Worm (Caenorhabditis elegans): ENCODE measurements around the gene C06G3.3.

C06G3.3 gene

DNA sequence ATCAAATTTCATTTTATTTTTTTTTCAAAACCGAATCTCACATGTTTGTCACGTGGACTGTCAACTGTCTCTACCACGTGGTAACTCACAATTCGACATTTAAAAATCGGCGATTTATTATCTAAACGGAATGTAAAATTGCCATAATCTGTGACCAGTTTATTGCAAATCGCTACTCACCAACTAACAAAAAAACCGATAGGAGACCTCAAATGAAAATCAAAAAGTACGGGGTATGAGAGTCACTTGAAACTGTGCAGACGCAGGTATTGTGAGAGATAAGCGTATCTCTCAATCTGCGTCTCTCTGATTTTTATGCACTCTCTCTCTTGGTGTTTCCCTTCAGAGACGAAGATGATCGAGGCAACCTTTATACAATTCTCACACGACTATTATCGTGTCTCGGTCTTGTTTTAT lies 11.8 kb downstream of the C06G3.3 start (continued):
- TF ChIP-seq sea-2 (GFP tag; IDR thresholded peaks at IDR 0.05) (no peak), lin-54 (GFP tag; optimal IDR thresholded peaks at IDR 0.05) (peak; percentile 39), F22D6.2 (tag; optimal IDR thresholded peaks at IDR 0.05) (peak; percentile 40), snpc-1.1 (tag; optimal IDR thresholded peaks at IDR 0.05; ENCODE audit: insufficient read depth) (no peak), mel-28 (tag; optimal IDR thresholded peaks at IDR 0.05; ENCODE audit: borderline replicate concordance) (no peak), snpc-4 (GFP tag; optimal IDR thresholded peaks at IDR 0.05) (no peak), snpc-4 (tag; optimal IDR thresholded peaks at IDR 0.05) (no peak), pbrm-1 (GFP tag; IDR thresholded peaks at IDR 0.05) (no peak), madf-6 (GFP tag; IDR thresholded peaks at IDR 0.05) (no peak), B0035.1 (tag; optimal IDR thresholded peaks at IDR 0.05) (no peak)

DNA sequence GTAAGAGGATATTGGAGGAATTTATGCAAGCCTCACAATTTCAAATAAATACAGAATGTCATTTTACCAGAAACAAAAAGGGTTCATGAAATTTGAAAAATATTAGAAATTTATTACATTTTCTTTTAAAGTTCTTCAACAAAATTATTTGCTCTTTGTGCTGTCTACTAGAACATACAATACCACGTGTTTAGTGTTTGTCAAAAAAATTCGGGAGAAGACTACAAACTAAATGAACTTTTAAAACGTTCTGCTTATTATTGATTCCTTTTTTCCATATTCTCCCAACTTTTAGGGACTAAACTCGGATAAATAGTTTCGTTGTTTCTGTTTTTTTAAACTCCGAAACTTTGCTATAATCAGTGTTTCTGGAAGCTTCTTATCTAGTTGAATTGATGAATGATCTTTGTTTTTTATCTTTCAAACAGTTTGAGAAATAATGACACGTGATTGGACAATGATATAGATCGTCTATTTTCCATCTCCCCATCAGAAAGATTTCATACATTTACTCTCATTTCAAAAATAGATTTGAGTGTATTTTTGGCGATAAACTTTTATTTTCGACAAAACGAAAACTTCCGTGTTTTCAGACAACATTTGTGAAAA lies 12.8 kb downstream of the C06G3.3 start:
- no peak for TF ChIP-seq Y53G8AR.9 (GFP tag; conservative IDR thresholded peaks at IDR 0.05)
- no peak for TF ChIP-seq ztf-26 (tag; optimal IDR thresholded peaks at IDR 0.05)
- TF ChIP-seq ZK185.1 (tag; optimal IDR thresholded peaks at IDR 0.05; ENCODE audit: poor library complexity, severe bottlenecking) = peak; percentile 17
- TF ChIP-seq hsf-1 (GFP tag; IDR thresholded peaks at IDR 0.05) = peak; percentile 65
- TF ChIP-seq sdz-38 (tag; optimal IDR thresholded peaks at IDR 0.05) = no peak
- TF ChIP-seq ceh-79 (tag; optimal IDR thresholded peaks at IDR 0.05) = no peak
- peak; percentile 12 for TF ChIP-seq lin-40 (tag; optimal IDR thresholded peaks at IDR 0.05)
- TF ChIP-seq pha-4 (tag; optimal IDR thresholded peaks at IDR 0.05) = peak; percentile 67
- no peak for TF ChIP-seq die-1 (tag; optimal IDR thresholded peaks at IDR 0.05)
- TF ChIP-seq ama-1 (optimal IDR thresholded peaks at IDR 0.05) = peak; percentile 43
- TF ChIP-seq ama-1 (GFP tag; optimal IDR thresholded peaks at IDR 0.05) = no peak
- TF ChIP-seq unc-62 (GFP tag; optimal IDR thresholded peaks at IDR 0.05) = peak; percentile 3
- no peak for TF ChIP-seq pbrm-1 (GFP tag; IDR thresholded peaks at IDR 0.05)
- TF ChIP-seq C17E4.6 (GFP tag; IDR thresholded peaks at IDR 0.05) = no peak
- no peak for TF ChIP-seq aptf-3 (GFP tag; IDR thresholded peaks at IDR 0.05)

DNA sequence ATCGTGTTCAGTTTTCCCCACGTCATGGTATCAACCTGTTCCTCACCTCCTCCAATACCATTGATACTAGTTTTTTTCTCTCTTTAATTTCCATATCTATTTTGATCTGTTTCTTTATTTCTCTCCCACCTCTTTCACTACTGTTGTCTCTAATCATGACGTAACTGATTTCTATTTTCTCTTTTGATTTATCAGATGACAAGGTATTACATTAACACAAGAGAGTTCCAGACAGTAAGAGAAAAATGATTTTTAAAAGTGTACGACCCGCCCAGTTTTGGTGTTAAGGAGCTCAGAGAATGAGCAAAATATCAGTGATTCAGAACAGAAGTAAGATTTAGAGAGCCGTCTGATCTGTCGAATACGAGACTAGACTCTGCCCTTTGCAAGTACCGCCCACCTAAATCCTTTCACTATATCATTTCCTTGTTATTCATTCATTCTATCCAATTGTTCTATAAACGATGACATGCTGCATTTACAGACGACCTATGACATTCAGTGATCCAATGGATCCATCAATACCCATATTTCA lies 13.8 kb downstream of the C06G3.3 start, which contains the start of gene nhr-105:
nhr-105 (plus strand) TSS at position 485 of the 535 bp plus-strand sequence.
- no peak for TF ChIP-seq F55B11.4 (tag; optimal IDR thresholded peaks at IDR 0.05; ENCODE audit: borderline replicate concordance, insufficient read depth)
- no peak for TF ChIP-seq madf-10 (tag; optimal IDR thresholded peaks at IDR 0.05)
- peak; percentile 10 for TF ChIP-seq ZK185.1 (tag; optimal IDR thresholded peaks at IDR 0.05; ENCODE audit: poor library complexity, severe bottlenecking)
- no peak for TF ChIP-seq him-1 (tag; optimal IDR thresholded peaks at IDR 0.05)
- TF ChIP-seq ztf-25 (GFP tag; IDR thresholded peaks at IDR 0.05) = no peak
- no peak for TF ChIP-seq ztf-28 (GFP tag; IDR thresholded peaks at IDR 0.05)
- peak; percentile 18 for TF ChIP-seq K12H6.12 (tag; optimal IDR thresholded peaks at IDR 0.05)
- TF ChIP-seq hmg-1.2 (GFP tag; IDR thresholded peaks at IDR 0.05) = peak; percentile 70
- no peak for TF ChIP-seq mes-4 (tag; optimal IDR thresholded peaks at IDR 0.05)
- no peak for TF ChIP-seq Y79H2A.3 (GFP tag; conservative IDR thresholded peaks at IDR 0.05)
- TF ChIP-seq T26A5.8 (tag; optimal IDR thresholded peaks at IDR 0.05) = no peak
- TF ChIP-seq hmg-20 (GFP tag; IDR thresholded peaks at IDR 0.05) = no peak
- TF ChIP-seq K11D2.4 (GFP tag; IDR thresholded peaks at IDR 0.05) = no peak
- no peak for TF ChIP-seq egl-18 (GFP tag; IDR thresholded peaks at IDR 0.05)
- TF ChIP-seq lin-26 (GFP tag; IDR thresholded peaks at IDR 0.05) = no peak
- 0 out of 2 replicates have a peak, but pooled peaks have one; percentile 27 for TF ChIP-seq dox-1 (GFP tag; IDR thresholded peaks at IDR 0.05)
- TF ChIP-seq cebp-2 (GFP tag; IDR thresholded peaks at IDR 0.05) = no peak
- no peak for TF ChIP-seq ztf-22 (GFP tag; optimal IDR thresholded peaks at IDR 0.05)
- peak; percentile 32 for TF ChIP-seq F22D6.2 (tag; optimal IDR thresholded peaks at IDR 0.05)
- TF ChIP-seq somi-1 (GFP tag; optimal IDR thresholded peaks at IDR 0.05) = peak; percentile 63
- no peak for TF ChIP-seq mxl-1 (tag; optimal IDR thresholded peaks at IDR 0.05)
- peak; percentile 39 for TF ChIP-seq nhr-90 (tag; optimal IDR thresholded peaks at IDR 0.05)
- TF ChIP-seq bed-2 (GFP tag; IDR thresholded peaks at IDR 0.05) = no peak
- peak; percentile 41 for TF ChIP-seq nhr-80 (tag; optimal IDR thresholded peaks at IDR 0.05)
- TF ChIP-seq efl-1 (GFP tag; optimal IDR thresholded peaks at IDR 0.05) = no peak
- TF ChIP-seq unc-62 (GFP tag; optimal IDR thresholded peaks at IDR 0.05) = peak; percentile 36

All from whole organism, young adult.